Fruit fly (Drosophila melanogaster): ENCODE data around the gene CG13884.

Gene CG13884

dm6 chr3L:366337-366736 is at the start of gene CG13884:
CG13884 (minus strand) TSS chr3L:366437.
- TF ChIP-seq Sp1 (GFP tag; optimal IDR thresholded peaks at IDR 0.05): no peak
- no peak for TF ChIP-seq Hnf4 (GFP tag; optimal IDR thresholded peaks at IDR 0.05)
- TF ChIP-seq rgr (GFP tag; optimal IDR thresholded peaks at IDR 0.05): no peak
- no peak for TF ChIP-seq Hr83 (GFP tag; optimal IDR thresholded peaks at IDR 0.05; ENCODE audit: poor library complexity, severe bottlenecking)
- no peak for TF ChIP-seq sage (GFP tag; optimal IDR thresholded peaks at IDR 0.05)
- no peak for TF ChIP-seq OdsH (GFP tag; optimal IDR thresholded peaks at IDR 0.05)
- TF ChIP-seq dmrt93B (GFP tag; optimal IDR thresholded peaks at IDR 0.05): no peak
- no peak for TF ChIP-seq Mio (GFP tag; optimal IDR thresholded peaks at IDR 0.05)
- no peak for TF ChIP-seq Abd-B (GFP tag; optimal IDR thresholded peaks at IDR 0.05)
- TF ChIP-seq CG9705 (GFP tag; optimal IDR thresholded peaks at IDR 0.05): no peak
- TF ChIP-seq brk (GFP tag; optimal IDR thresholded peaks at IDR 0.05): no peak
- no peak for TF ChIP-seq HLH106 (tag; optimal IDR thresholded peaks at IDR 0.05)
- no peak for TF ChIP-seq CrebA (GFP tag; optimal IDR thresholded peaks at IDR 0.05; ENCODE audit: borderline replicate concordance)
- TF ChIP-seq usp (GFP tag; optimal IDR thresholded peaks at IDR 0.05): no peak
- no peak for TF ChIP-seq Rel (GFP tag; optimal IDR thresholded peaks at IDR 0.05)
- TF ChIP-seq Rel (tag; optimal IDR thresholded peaks at IDR 0.05): no peak
- TF ChIP-seq foxo (GFP tag; optimal IDR thresholded peaks at IDR 0.05): no peak
- no peak for TF ChIP-seq fru (GFP tag; optimal IDR thresholded peaks at IDR 0.05)
- TF ChIP-seq Dfd (GFP tag; optimal IDR thresholded peaks at IDR 0.05): no peak
- no peak for TF ChIP-seq GATAd (GFP tag; optimal IDR thresholded peaks at IDR 0.05)

dm6 chr3L:409791-410190 is 43.6 kb upstream of the CG13884 start:
- TF ChIP-seq Dfd (GFP tag; optimal IDR thresholded peaks at IDR 0.05) (no peak), fru (GFP tag; optimal IDR thresholded peaks at IDR 0.05) (peak; percentile 4)

- no peak for TF ChIP-seq Mio (GFP tag; optimal IDR thresholded peaks at IDR 0.05)
- no peak for TF ChIP-seq HLH106 (tag; optimal IDR thresholded peaks at IDR 0.05)
- no peak for TF ChIP-seq h (GFP tag; optimal IDR thresholded peaks at IDR 0.05)
- TF ChIP-seq rgr (GFP tag; optimal IDR thresholded peaks at IDR 0.05): no peak
These were observed 34.0 kb upstream of the CG13884 start for dm6 chr3L:400252-400651.

- no peak for TF ChIP-seq OdsH (GFP tag; optimal IDR thresholded peaks at IDR 0.05)
- TF ChIP-seq h (GFP tag; optimal IDR thresholded peaks at IDR 0.05): peak; percentile 1
These were observed 29.0 kb upstream of the CG13884 start for dm6 chr3L:395192-395591.

- TF ChIP-seq Vsx2 (GFP tag; optimal IDR thresholded peaks at IDR 0.05; ENCODE audit: partially characterized antibody) (peak; percentile 8), rgr (GFP tag; optimal IDR thresholded peaks at IDR 0.05) (no peak), dl (GFP tag; optimal IDR thresholded peaks at IDR 0.05; ENCODE audit: insufficient read depth in 1 of 2, partially characterized antibody in 2 of 2) (peak; percentile 61 to 66), Dif (GFP tag; optimal IDR thresholded peaks at IDR 0.05; ENCODE audit: partially characterized antibody) (peak; percentile 60), CrebA (GFP tag; optimal IDR thresholded peaks at IDR 0.05; ENCODE audit: borderline replicate concordance) (peak; percentile 23), Myc (optimal IDR thresholded peaks at IDR 0.05) (no peak)
These were observed 26.5 kb upstream of the CG13884 start, which contains the start of gene trh for dm6 chr3L:392622-393159. trh (minus strand) TSS chr3L:392633.

- peak; percentile 9 for TF ChIP-seq fru (GFP tag; optimal IDR thresholded peaks at IDR 0.05)
- no peak for TF ChIP-seq br (GFP tag; optimal IDR thresholded peaks at IDR 0.05)
- TF ChIP-seq pan (optimal IDR thresholded peaks at IDR 0.05): no peak
- TF ChIP-seq HLH106 (tag; optimal IDR thresholded peaks at IDR 0.05): peak; percentile 23
- no peak for TF ChIP-seq dsf (GFP tag; optimal IDR thresholded peaks at IDR 0.05; ENCODE audit: borderline replicate concordance)
- no peak for TF ChIP-seq N (GFP tag; optimal IDR thresholded peaks at IDR 0.05)
- TF ChIP-seq Sp1 (GFP tag; optimal IDR thresholded peaks at IDR 0.05): no peak
- TF ChIP-seq sage (GFP tag; optimal IDR thresholded peaks at IDR 0.05): no peak
- TF ChIP-seq foxo (GFP tag; optimal IDR thresholded peaks at IDR 0.05): peak in 1 of 2 experiments; percentile 38
- peak; percentile 48 for TF ChIP-seq h (GFP tag; optimal IDR thresholded peaks at IDR 0.05)
These were observed 24.0 kb upstream of the CG13884 start for dm6 chr3L:390194-390593.

Data from whole organism, wandering third instar larva.